Fruit fly (Drosophila melanogaster) whole organism, embryonic: ENCODE results near the gene CG42240.

Source experiments
- Abd-B ChIP-seq: fragments of 200-800 bp; sonication (Bioruptor generic); optimal IDR thresholded peaks from 2 replicates; lab custom pipeline; 2018; ENCODE audit warnings: missing biosample characterization, mild to moderate bottlenecking, missing genetic modification characterization, moderate library complexity
- B-H2 ChIP-seq: fragments of 200-800 bp; sonication (Bioruptor generic); optimal IDR thresholded peaks from 2 replicates; lab custom pipeline; 2018; ENCODE audit warnings: missing biosample characterization, mild to moderate bottlenecking, missing genetic modification characterization
- Bdp1 ChIP-seq: fragments of 200-800 bp; sonication (Bioruptor generic); optimal IDR thresholded peaks from 3 replicates; lab custom pipeline; 2016; ENCODE audit warnings: missing biosample characterization, missing genetic modification characterization
- BtbVII ChIP-seq: fragments of 200-800 bp; sonication (Bioruptor generic); optimal IDR thresholded peaks from 3 replicates; lab custom pipeline; 2017; ENCODE audit warnings: missing biosample characterization, mild to moderate bottlenecking, missing genetic modification characterization
- CG10321 ChIP-seq: fragments of 200-800 bp; sonication (Bioruptor generic); IDR thresholded peaks from 2 replicates; pipeline ENCODE4 v1.3.6; 2022; ENCODE audit warnings: missing biosample characterization, missing genetic modification characterization
- CG10431 ChIP-seq: fragments of 200-800 bp; sonication (Bioruptor generic); optimal IDR thresholded peaks from 3 replicates; lab custom pipeline; 2018; ENCODE audit warnings: missing biosample characterization, mild to moderate bottlenecking, missing genetic modification characterization
- CG11456 ChIP-seq: fragments of 200-800 bp; sonication (Bioruptor generic); IDR thresholded peaks from 3 replicates; pipeline ENCODE4 v1.3.6; 2022; ENCODE audit warnings: missing biosample characterization, missing genetic modification characterization
- CG12659 ChIP-seq: fragments of 200-800 bp; sonication (Bioruptor generic); optimal IDR thresholded peaks from 3 replicates; lab custom pipeline; 2017; ENCODE audit warnings: mild to moderate bottlenecking, missing biosample characterization, missing genetic modification reagents, missing genetic modification characterization
- CG13287 ChIP-seq: fragments of 200-800 bp; sonication (Bioruptor generic); IDR thresholded peaks from 2 replicates; pipeline ENCODE4 v1.3.6; 2022; ENCODE audit warnings: missing biosample characterization, missing genetic modification characterization; ENCODE audit not compliant: partially characterized antibody
- CG15011 ChIP-seq: fragments of 200-800 bp; sonication (Bioruptor generic); optimal IDR thresholded peaks from 3 replicates; lab custom pipeline; 2018; ENCODE audit warnings: missing biosample characterization, mild to moderate bottlenecking, missing genetic modification characterization
- CG15514 ChIP-seq: fragments of 200-800 bp; sonication (Bioruptor generic); optimal IDR thresholded peaks from 3 replicates; lab custom pipeline; 2017; ENCODE audit warnings: missing biosample characterization, missing genetic modification characterization, mild to moderate bottlenecking, moderate library complexity, missing genetic modification reagents
- CG15601 ChIP-seq: fragments of 200-800 bp; sonication (Bioruptor generic); optimal IDR thresholded peaks from 3 replicates; lab custom pipeline; 2019; ENCODE audit warnings: missing biosample characterization, mild to moderate bottlenecking, missing genetic modification characterization, moderate library complexity
- CG17568 ChIP-seq: fragments of 200-800 bp; sonication (Bioruptor generic); optimal IDR thresholded peaks from 2 replicates; lab custom pipeline; 2018; ENCODE audit warnings: missing biosample characterization, mild to moderate bottlenecking, missing genetic modification characterization, moderate library complexity
- CG17802 ChIP-seq: fragments of 200-800 bp; sonication (Bioruptor generic); optimal IDR thresholded peaks from 2 replicates; lab custom pipeline; 2018; ENCODE audit warnings: missing biosample characterization, mild to moderate bottlenecking, missing genetic modification characterization, moderate library complexity
- CG18599 ChIP-seq: fragments of 200-800 bp; sonication (Bioruptor generic); optimal IDR thresholded peaks from 3 replicates; lab custom pipeline; 2017; ENCODE audit warnings: missing biosample characterization, missing genetic modification characterization, mild to moderate bottlenecking, moderate library complexity, missing genetic modification reagents
- CG2199 ChIP-seq: fragments of 200-800 bp; sonication (Bioruptor generic); IDR thresholded peaks from 3 replicates; pipeline ENCODE4 v1.3.6; 2022; ENCODE audit warnings: missing biosample characterization, missing genetic modification characterization
- CG2202 ChIP-seq: fragments of 200-800 bp; sonication (Bioruptor generic); optimal IDR thresholded peaks from 2 replicates; lab custom pipeline; 2018; ENCODE audit warnings: missing biosample characterization, mild to moderate bottlenecking, missing genetic modification characterization
- CG31388 ChIP-seq: fragments of 200-800 bp; sonication (Bioruptor generic); optimal IDR thresholded peaks from 2 replicates; lab custom pipeline; 2016; ENCODE audit warnings: missing biosample characterization, missing genetic modification characterization
- CG3995 ChIP-seq: fragments of 200-800 bp; sonication (Bioruptor generic); optimal IDR thresholded peaks from 3 replicates; lab custom pipeline; 2016; ENCODE audit warnings: missing biosample characterization, missing genetic modification characterization
- CG4424 ChIP-seq: fragments of 200-800 bp; sonication (Bioruptor generic); optimal IDR thresholded peaks from 3 replicates; lab custom pipeline; 2016; ENCODE audit warnings: missing biosample characterization, missing genetic modification characterization
- CG4730 ChIP-seq: fragments of 200-800 bp; sonication (Bioruptor generic); IDR thresholded peaks from 2 replicates; pipeline ENCODE4 v1.3.6; 2022; ENCODE audit warnings: missing biosample characterization, missing genetic modification characterization
- CG4854 ChIP-seq: fragments of 200-800 bp; sonication (Bioruptor generic); optimal IDR thresholded peaks from 2 replicates; lab custom pipeline; 2016; ENCODE audit warnings: missing biosample characterization, missing genetic modification characterization, inconsistent platforms
- CG5180 ChIP-seq: fragments of 200-800 bp; sonication (Bioruptor generic); optimal IDR thresholded peaks from 3 replicates; lab custom pipeline; 2017; ENCODE audit warnings: missing biosample characterization, missing genetic modification characterization, mild to moderate bottlenecking, moderate library complexity, missing genetic modification reagents
- CG6175 ChIP-seq: fragments of 200-800 bp; sonication (Bioruptor generic); IDR thresholded peaks from 3 replicates; pipeline ENCODE4 v1.3.6; 2022; ENCODE audit warnings: missing biosample characterization, missing genetic modification characterization
- CG6765 ChIP-seq: fragments of 200-800 bp; sonication (Bioruptor generic); optimal IDR thresholded peaks from 3 replicates; lab custom pipeline; 2017; ENCODE audit warnings: missing biosample characterization, mild to moderate bottlenecking, missing genetic modification characterization
- CG7357 ChIP-seq: fragments of 200-800 bp; sonication (Bioruptor generic); IDR thresholded peaks from 3 replicates; pipeline ENCODE4 v1.3.6; 2022; ENCODE audit warnings: missing biosample characterization, missing genetic modification characterization
- CG8924 ChIP-seq: fragments of 200-800 bp; optimal IDR thresholded peaks from 3 replicates; lab custom pipeline; 2019; ENCODE audit warnings: missing biosample characterization, mild to moderate bottlenecking, missing genetic modification characterization, moderate library complexity
- CG9215 ChIP-seq: fragments of 200-800 bp; sonication (Bioruptor generic); IDR thresholded peaks from 2 replicates; pipeline ENCODE4 v1.3.6; 2022; ENCODE audit warnings: missing biosample characterization, missing genetic modification characterization
- CG9932 ChIP-seq: fragments of 200-800 bp; sonication (Bioruptor generic); IDR thresholded peaks from 2 replicates; pipeline ENCODE4 v1.3.6; 2022; ENCODE audit warnings: missing biosample characterization, missing genetic modification characterization
- Dp ChIP-seq: fragments of 200-800 bp; sonication (Bioruptor generic); optimal IDR thresholded peaks from 2 replicates; lab custom pipeline; 2018; ENCODE audit warnings: missing biosample characterization, mild to moderate bottlenecking, missing genetic modification characterization, moderate library complexity
- Hr78 ChIP-seq, 2 experiments: fragments of 200-800 bp in 1 of 2; fragments of >200 bp in 1 of 2; sonication (Bioruptor generic) in 1 of 2; optimal IDR thresholded peaks; 2 replicates each; lab custom pipeline; 2017 to 2019; ENCODE audit warnings: missing biosample characterization in 2 of 2, missing genetic modification characterization in 2 of 2, mild to moderate bottlenecking in 1 of 2, moderate library complexity in 1 of 2
- Jarid2 ChIP-seq: fragments of 200-800 bp; sonication (Bioruptor generic); optimal IDR thresholded peaks from 3 replicates; lab custom pipeline; 2017; ENCODE audit warnings: mild to moderate bottlenecking, missing biosample characterization, missing genetic modification reagents, missing genetic modification characterization
- Mad ChIP-seq: fragments of 200-800 bp; sonication (Bioruptor generic); optimal IDR thresholded peaks from 2 replicates; lab custom pipeline; 2016; ENCODE audit warnings: missing biosample characterization, missing genetic modification characterization
- Mes4 ChIP-seq: fragments of 200-800 bp; sonication (Bioruptor generic); optimal IDR thresholded peaks from 2 replicates; lab custom pipeline; 2016; ENCODE audit warnings: missing biosample characterization, missing genetic modification characterization
- Sin3A ChIP-seq: fragments of >200 bp; optimal IDR thresholded peaks from 2 replicates; lab custom pipeline; 2018
- ash1 ChIP-seq: fragments of 200-800 bp; sonication (Bioruptor generic); optimal IDR thresholded peaks from 2 replicates; lab custom pipeline; 2018; ENCODE audit warnings: missing biosample characterization, mild to moderate bottlenecking, missing genetic modification characterization
- az2 ChIP-seq: fragments of 200-800 bp; sonication (Bioruptor generic); optimal IDR thresholded peaks from 3 replicates; lab custom pipeline; 2016; ENCODE audit warnings: missing biosample characterization, missing genetic modification characterization
- dimm ChIP-seq: fragments of 200-800 bp; sonication (Bioruptor generic); IDR thresholded peaks from 2 replicates; pipeline ENCODE4 v1.3.6; 2022; ENCODE audit warnings: missing biosample characterization, missing genetic modification characterization
- gcm2 ChIP-seq: fragments of 200-800 bp; sonication (Bioruptor generic); optimal IDR thresholded peaks from 2 replicates; lab custom pipeline; 2016; ENCODE audit warnings: missing biosample characterization, missing genetic modification characterization
- gro ChIP-seq: fragments of 200-800 bp; sonication (Bioruptor generic); optimal IDR thresholded peaks from 2 replicates; lab custom pipeline; 2016; ENCODE audit warnings: missing biosample characterization, missing genetic modification characterization
- gt ChIP-seq: fragments of 200-800 bp; sonication (Bioruptor generic); IDR thresholded peaks from 2 replicates; pipeline ENCODE4 v1.3.6; 2022; ENCODE audit warnings: missing biosample characterization, missing genetic modification characterization
- ind ChIP-seq: fragments of 200-800 bp; sonication (Bioruptor generic); optimal IDR thresholded peaks from 3 replicates; lab custom pipeline; 2016; ENCODE audit warnings: missing biosample characterization, missing genetic modification characterization
- nerfin-1 ChIP-seq: fragments of 200-800 bp; sonication (Bioruptor generic); optimal IDR thresholded peaks from 3 replicates; lab custom pipeline; 2019; ENCODE audit warnings: missing biosample characterization, mild to moderate bottlenecking, missing genetic modification characterization, moderate library complexity
- nerfin-2 ChIP-seq: fragments of 200-800 bp; sonication (Bioruptor generic); IDR thresholded peaks from 2 replicates; pipeline ENCODE4 v1.3.6; 2022; ENCODE audit warnings: missing biosample characterization, missing genetic modification characterization; ENCODE audit not compliant: partially characterized antibody
- nom ChIP-seq: fragments of 200-800 bp; sonication (Bioruptor generic); optimal IDR thresholded peaks from 2 replicates; lab custom pipeline; 2017; ENCODE audit warnings: missing biosample characterization, missing genetic modification characterization, mild to moderate bottlenecking, moderate library complexity, missing genetic modification reagents
- pnt ChIP-seq: fragments of 200-800 bp; sonication (Bioruptor generic); optimal IDR thresholded peaks from 3 replicates; lab custom pipeline; 2016; ENCODE audit warnings: missing biosample characterization, missing genetic modification characterization
- repo ChIP-seq: fragments of 200-800 bp; sonication (Bioruptor generic); optimal IDR thresholded peaks from 2 replicates; lab custom pipeline; 2016; ENCODE audit warnings: missing biosample characterization, missing genetic modification characterization
- salm ChIP-seq: fragments of 200-800 bp; sonication (Bioruptor generic); optimal IDR thresholded peaks from 2 replicates; lab custom pipeline; 2018; ENCODE audit warnings: missing biosample characterization, mild to moderate bottlenecking, missing genetic modification characterization
- so ChIP-seq: fragments of 200-800 bp; sonication (Bioruptor generic); IDR thresholded peaks from 3 replicates; pipeline ENCODE4 v1.3.6; 2022; ENCODE audit warnings: missing biosample characterization, missing genetic modification characterization
- ssp ChIP-seq: fragments of 200-800 bp; sonication (Bioruptor generic); IDR thresholded peaks from 2 replicates; pipeline ENCODE4 v1.3.6; 2022; ENCODE audit warnings: missing biosample characterization, missing genetic modification characterization
- sug ChIP-seq: fragments of 200-800 bp; optimal IDR thresholded peaks from 2 replicates; lab custom pipeline; 2019; ENCODE audit warnings: missing biosample characterization, mild to moderate bottlenecking, missing genetic modification characterization, moderate library complexity

Gene CG42240

dm6 chrX:6366357-6366691 lies 35.7 kb downstream of the CG42240 start (continued):
- peak; percentile 34 for TF ChIP-seq nerfin-1 (tag; lab: Kevin White, UChicago)
- peak; percentile 82 for TF ChIP-seq Abd-B
- TF ChIP-seq BtbVII, result peak; percentile 77
- peak; percentile 69 for TF ChIP-seq ash1 (GFP tag; lab: Kevin White, UChicago)
- no peak for TF ChIP-seq CG10431
- peak; percentile 73 for TF ChIP-seq CG6765
- no peak for TF ChIP-seq Dp (GFP tag; lab: Kevin White, UChicago)
- TF ChIP-seq CG7357 (GFP tag; lab: Robert Waterston, UW), result peak; percentile 79
- TF ChIP-seq gt (GFP tag; lab: Robert Waterston, UW), result peak; percentile 61; the same call in 1 of the 2 replicates
- TF ChIP-seq CG31388 (GFP tag; lab: Kevin White, UChicago), result peak; percentile 14
- no peak for TF ChIP-seq nerfin-2 (GFP tag; lab: Robert Waterston, UW)
- TF ChIP-seq Sin3A, result no peak
- peak; percentile 79 for TF ChIP-seq az2 (GFP tag; lab: Kevin White, UChicago)
- peak; percentile 70 for TF ChIP-seq ssp
- peak; percentile 83 for TF ChIP-seq CG6175 (GFP tag; lab: Robert Waterston, UW)
- peak; percentile 4 for TF ChIP-seq CG15601 (tag; lab: Kevin White, UChicago)
- TF ChIP-seq sug (tag; lab: Kevin White, UChicago), result peak; percentile 88
- peak; percentile 94 for TF ChIP-seq CG11456 (GFP tag; lab: Robert Waterston, UW)
- peak; percentile 69 for TF ChIP-seq CG4424 (GFP tag; lab: Kevin White, UChicago)
- peak; percentile 82 for TF ChIP-seq gcm2 (GFP tag; lab: Kevin White, UChicago)
- peak; percentile 70 for TF ChIP-seq CG15011 (GFP tag; lab: Kevin White, UChicago)
- TF ChIP-seq CG13287 (GFP tag; lab: Robert Waterston, UW), result no peak
- peak; percentile 29 for TF ChIP-seq salm (tag; lab: Kevin White, UChicago)
- peak; percentile 78 for TF ChIP-seq CG12659 (GFP tag; lab: Kevin White, UChicago)
- TF ChIP-seq so (GFP tag; lab: Robert Waterston, UW), result peak; percentile 87
- TF ChIP-seq Jarid2 (GFP tag; lab: Kevin White, UChicago), result no peak
- peak; percentile 59; the same call in 1 of the 2 replicates for TF ChIP-seq CG10321
- TF ChIP-seq pnt (GFP tag; lab: Kevin White, UChicago), result peak; percentile 79
- TF ChIP-seq CG3995, result peak; percentile 47
- TF ChIP-seq CG15514 (GFP tag; lab: Kevin White, UChicago), result peak; percentile 83
- peak; percentile 36 for TF ChIP-seq CG17802 (tag; lab: Kevin White, UChicago)
- peak; percentile 8 for TF ChIP-seq nom (GFP tag; lab: Kevin White, UChicago)
- peak; percentile 63 for TF ChIP-seq CG17568 (GFP tag; lab: Kevin White, UChicago)
- peak; percentile 50 for TF ChIP-seq CG5180 (GFP tag; lab: Kevin White, UChicago)
- TF ChIP-seq CG8924 (tag; lab: Kevin White, UChicago), result no peak
- no peak for TF ChIP-seq CG2202 (tag; lab: Kevin White, UChicago)
- TF ChIP-seq Mes4 (GFP tag; lab: Kevin White, UChicago), result peak; percentile 68
- peak; percentile 65 for TF ChIP-seq CG4854 (GFP tag; lab: Kevin White, UChicago)
- peak; percentile 67; the same call in 2 of the 3 replicates for TF ChIP-seq CG2199 (GFP tag; lab: Robert Waterston, UW)
- peak; percentile 59 for TF ChIP-seq Bdp1 (GFP tag; lab: Kevin White, UChicago)
- peak; percentile 80 for TF ChIP-seq CG9215 (GFP tag; lab: Robert Waterston, UW)
- peak; percentile 47; the same call in 1 of the 2 replicates for TF ChIP-seq dimm (GFP tag; lab: Robert Waterston, UW)
- TF ChIP-seq ind (GFP tag; lab: Kevin White, UChicago), result peak; percentile 88
- TF ChIP-seq Hr78 (GFP tag; optimal IDR thresholded peaks at IDR 0.05; lab: Kevin White, UChicago), result no peak
- TF ChIP-seq gro (GFP tag; lab: Kevin White, UChicago), result peak; percentile 92
- TF ChIP-seq CG18599 (GFP tag; lab: Kevin White, UChicago), result peak; percentile 92
- peak; percentile 95 for TF ChIP-seq CG9932 (GFP tag; lab: Robert Waterston, UW)
- peak; percentile 74 for TF ChIP-seq Mad (GFP tag; lab: Kevin White, UChicago)
- peak; percentile 57 for TF ChIP-seq repo (GFP tag; lab: Kevin White, UChicago)
- TF ChIP-seq B-H2, result peak; percentile 93
- peak; percentile 84 for TF ChIP-seq CG4730 (GFP tag; lab: Robert Waterston, UW)
